Worm (Caenorhabditis elegans): ENCODE results near the gene F31B9.4.

Gene F31B9.4

ce11 chrX:15917000-15917399 is at the start of gene F31B9.4, which contains the start of gene F31B9.2:
Gene F31B9.4 (minus strand): TSS chrX:15917100.
Gene F31B9.2 (plus strand): TSS chrX:15917367.
- TF ChIP-seq unc-62 (GFP tag; optimal IDR thresholded peaks at IDR 0.05), result no peak

DNA sequence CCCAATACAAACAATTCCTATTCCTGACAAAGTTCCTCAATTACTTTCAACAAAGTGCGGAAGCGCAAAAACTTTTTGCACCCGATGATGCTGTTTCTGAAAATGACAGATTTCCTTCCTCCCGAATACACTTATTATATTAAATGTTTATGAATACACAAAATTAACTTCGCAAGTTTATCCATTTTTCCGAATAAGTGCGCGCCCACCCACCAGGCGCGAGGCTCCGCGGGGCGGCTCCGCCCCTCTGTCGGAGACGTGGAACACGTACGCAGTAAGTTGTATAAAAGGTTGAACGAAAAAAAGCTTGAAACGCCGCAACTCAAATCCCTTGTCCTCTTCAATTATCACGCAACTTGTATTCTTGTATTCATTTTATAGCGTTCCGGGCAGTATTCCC is 41.9 kb upstream of the F31B9.4 start, which contains the start of gene C09G1.5:
C09G1.5 (plus strand) TSS at position 301 of the 400 bp plus-strand sequence.
- no peak for TF ChIP-seq unc-62 (GFP tag; optimal IDR thresholded peaks at IDR 0.05)

- TF ChIP-seq unc-62 (GFP tag; optimal IDR thresholded peaks at IDR 0.05), result no peak
Measured at ce11 chrX:15953611-15954010, 36.7 kb upstream of the F31B9.4 start.

DNA sequence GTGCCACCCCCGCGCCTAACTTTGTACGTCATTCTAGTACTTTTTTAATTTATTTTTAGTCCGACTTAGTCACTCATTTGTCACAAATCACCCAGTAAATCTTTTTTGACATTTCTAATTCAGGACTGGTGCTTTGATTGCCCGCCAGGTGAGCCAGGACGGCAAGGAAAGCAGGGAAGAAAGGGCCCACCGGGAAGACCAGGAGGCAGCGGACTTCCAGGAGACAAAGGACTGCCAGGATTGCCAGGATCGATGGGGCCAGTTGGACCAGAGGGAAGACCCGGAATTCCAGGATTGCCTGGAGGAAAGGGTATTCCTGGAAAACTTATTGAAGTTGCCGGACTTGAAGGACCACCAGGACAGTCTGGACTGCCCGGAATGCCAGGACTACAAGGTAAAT is 36.2 kb upstream of the F31B9.4 start:
- TF ChIP-seq unc-62 (GFP tag; optimal IDR thresholded peaks at IDR 0.05), result no peak

DNA sequence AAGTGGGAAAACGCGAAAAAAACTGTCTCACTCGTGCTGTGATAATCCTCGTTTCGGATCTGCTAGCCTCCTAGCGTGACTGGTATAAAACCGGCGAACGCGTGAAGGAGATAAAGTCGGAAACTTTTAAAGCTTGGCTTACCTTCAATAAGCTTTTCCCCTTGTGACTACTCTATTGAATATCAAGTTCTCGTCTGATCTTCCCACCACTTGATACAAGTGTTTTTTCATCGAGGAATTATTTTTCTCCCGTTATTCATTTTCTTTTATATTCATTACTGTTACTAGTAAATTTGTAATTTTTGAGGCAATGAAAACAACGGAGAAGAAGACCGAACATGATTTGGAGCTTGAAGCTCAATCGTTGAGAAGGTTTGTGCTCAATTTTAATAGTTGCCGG is 34.3 kb upstream of the F31B9.4 start, which contains the start of gene col-186:
col-186 (plus strand) TSS at position 301 of the 400 bp plus-strand sequence.
- TF ChIP-seq unc-62 (GFP tag; optimal IDR thresholded peaks at IDR 0.05), result no peak

- TF ChIP-seq unc-62 (GFP tag; optimal IDR thresholded peaks at IDR 0.05), result no peak
Measured at ce11 chrX:15945806-15946205, 28.9 kb upstream of the F31B9.4 start.

ce11 chrX:15944198-15944597 is 27.3 kb upstream of the F31B9.4 start:
- no peak for TF ChIP-seq unc-62 (GFP tag; optimal IDR thresholded peaks at IDR 0.05)

DNA sequence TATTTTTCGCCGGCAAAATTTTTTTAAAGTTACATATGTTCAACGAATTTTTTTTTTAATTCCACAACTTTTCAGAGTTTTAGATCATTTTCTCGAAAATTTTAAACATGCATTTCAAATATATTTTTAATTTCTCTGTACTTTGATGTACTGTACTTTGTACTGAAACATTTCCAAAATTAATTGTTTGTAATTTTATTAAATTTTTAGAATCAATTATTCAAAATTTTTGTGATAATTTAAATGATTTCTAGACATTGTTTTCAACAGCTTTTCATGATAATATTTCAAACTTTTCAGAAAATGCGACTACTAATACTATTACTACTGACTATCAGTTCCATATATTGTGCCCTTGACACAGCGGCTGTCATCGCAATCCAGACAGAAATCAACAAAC is 26.8 kb upstream of the F31B9.4 start, which contains the start of gene mec-5:
mec-5 (plus strand) TSS at position 301 of the 400 bp plus-strand sequence.
- no peak for TF ChIP-seq unc-62 (GFP tag; optimal IDR thresholded peaks at IDR 0.05)

- no peak for TF ChIP-seq unc-62 (GFP tag; optimal IDR thresholded peaks at IDR 0.05)
Measured at ce11 chrX:15939759-15940334, 22.9 kb upstream of the F31B9.4 start.

DNA sequence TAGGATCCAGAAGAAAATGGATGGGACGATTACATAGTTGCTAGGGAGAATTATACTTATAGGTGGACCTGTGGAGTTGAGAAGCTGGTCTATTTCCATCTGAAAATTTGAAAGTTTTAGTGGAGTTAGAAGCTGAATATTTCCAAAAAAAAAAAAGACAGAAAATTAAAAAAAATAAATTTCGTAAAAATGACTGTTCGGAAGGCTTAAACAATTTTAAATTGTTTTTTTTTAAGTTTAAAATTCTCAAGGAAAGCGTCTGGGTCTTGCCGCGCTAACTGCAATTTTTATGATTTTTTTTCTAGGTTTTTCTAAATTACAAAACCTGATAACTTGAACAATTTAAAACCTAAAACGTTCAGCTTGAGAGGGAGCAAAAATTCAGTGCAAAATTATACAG is 22.3 kb upstream of the F31B9.4 start, which contains the start of gene mrp-3:
mrp-3 (minus strand) TSS at position 101 of the 400 bp plus-strand sequence.
- no peak for TF ChIP-seq unc-62 (GFP tag; optimal IDR thresholded peaks at IDR 0.05)

- no peak for TF ChIP-seq unc-62 (GFP tag; optimal IDR thresholded peaks at IDR 0.05)
Measured at ce11 chrX:15937854-15938253, 21.0 kb upstream of the F31B9.4 start.

DNA sequence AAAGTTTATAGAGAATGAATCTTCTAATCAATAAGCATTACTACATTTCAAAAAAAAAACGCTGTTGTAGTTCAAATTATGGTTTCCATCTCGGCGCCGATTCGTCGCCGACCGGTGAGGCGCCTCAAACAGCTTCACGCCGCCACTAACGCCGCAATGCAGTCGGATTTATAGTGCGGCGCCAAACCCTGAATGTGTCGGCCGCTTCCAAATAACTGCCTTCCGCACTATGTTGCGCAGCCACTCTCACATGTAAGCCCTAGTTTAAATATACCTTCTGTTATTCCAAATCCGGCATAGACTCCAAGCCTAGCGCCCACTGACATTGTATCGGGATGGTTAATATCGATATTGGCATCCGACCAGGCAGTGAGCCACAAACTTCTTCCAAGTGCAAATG is 16.0 kb upstream of the F31B9.4 start:
- TF ChIP-seq unc-62 (GFP tag; optimal IDR thresholded peaks at IDR 0.05), result no peak

DNA sequence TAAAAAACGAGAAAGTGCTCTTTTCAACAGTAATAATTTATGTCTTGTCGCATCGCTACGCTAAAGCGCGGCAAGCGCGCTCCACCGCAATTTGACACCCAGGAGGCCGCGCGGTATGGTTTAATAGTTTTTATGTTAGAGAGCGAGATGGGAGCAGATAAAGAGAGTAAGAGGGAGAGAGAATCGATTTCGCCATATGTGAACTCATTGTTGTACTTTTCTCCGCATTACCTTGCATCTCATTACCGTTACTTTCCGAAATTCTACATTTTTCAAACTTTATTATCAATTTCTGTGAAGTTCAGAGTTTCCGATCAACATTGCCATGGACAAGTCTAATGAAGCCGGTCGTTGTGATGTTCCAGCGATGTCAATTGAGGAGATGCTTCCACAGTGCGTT is 6.5 kb upstream of the F31B9.4 start, which contains the start of gene F31B9.3:
F31B9.3 (plus strand) TSS at position 301 of the 400 bp plus-strand sequence.
- TF ChIP-seq unc-62 (GFP tag; optimal IDR thresholded peaks at IDR 0.05), result no peak

DNA sequence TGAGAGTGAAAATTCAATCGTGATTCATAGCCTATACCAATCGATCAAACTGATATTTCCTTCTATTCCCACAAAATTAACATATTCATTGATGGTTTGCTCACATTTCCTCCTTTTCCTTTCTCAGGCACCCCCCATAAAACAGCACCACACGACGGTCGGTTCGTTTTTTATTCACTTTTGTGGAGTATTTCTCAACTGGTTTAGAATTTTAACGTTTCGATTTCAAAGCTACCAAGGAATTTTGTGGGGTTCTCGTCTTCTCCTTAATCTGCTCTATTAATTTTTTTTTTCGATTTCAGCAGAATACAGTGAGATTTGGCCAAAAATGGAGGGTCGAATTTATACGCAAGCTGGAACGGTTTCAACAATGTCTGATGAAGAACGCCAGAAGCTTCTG is 2.5 kb upstream of the F31B9.4 start, which contains the start of gene F31B9.7:
F31B9.7 (plus strand) TSS at position 301 of the 400 bp plus-strand sequence.
- no peak for TF ChIP-seq unc-62 (GFP tag; optimal IDR thresholded peaks at IDR 0.05)

DNA sequence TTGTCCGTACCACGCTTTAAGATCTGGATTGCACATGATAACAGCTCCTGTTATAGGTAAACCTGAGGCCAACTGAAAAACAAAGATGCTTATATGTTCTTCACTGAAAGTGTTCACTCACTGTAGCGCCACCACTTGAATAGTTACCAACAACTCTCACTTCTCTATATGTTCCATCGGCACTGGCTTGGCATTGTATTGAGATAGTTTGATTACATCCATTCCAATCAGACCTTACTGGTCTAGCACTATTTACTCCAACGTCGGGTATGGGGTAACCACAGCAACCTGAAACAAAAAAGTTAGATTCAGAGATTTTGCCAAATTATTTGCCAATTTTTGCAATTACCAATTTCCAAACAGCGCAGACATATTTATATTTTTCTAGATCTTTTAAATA is 1.1 kb downstream of the F31B9.4 start:
- no peak for TF ChIP-seq unc-62 (GFP tag; optimal IDR thresholded peaks at IDR 0.05)

ce11 chrX:15912841-15913240 is 4.1 kb downstream of the F31B9.4 start:
- TF ChIP-seq unc-62 (GFP tag; optimal IDR thresholded peaks at IDR 0.05), result no peak

- no peak for TF ChIP-seq unc-62 (GFP tag; optimal IDR thresholded peaks at IDR 0.05)
Measured at ce11 chrX:15910328-15910727, 6.6 kb downstream of the F31B9.4 start, which contains the start of gene npr-33. Gene npr-33 (plus strand): TSS chrX:15910628.
